Worm (Caenorhabditis elegans): ENCODE results near the gene gei-8.

gei-8 gene

ce11 chrIII:8085355-8085754 lies 35.7 kb downstream of the gei-8 start, which contains the start of the genes K06H7.7 and grp-1:
Gene K06H7.7, minus strand, starts transcription at chrIII:8085475.
Gene grp-1, plus strand, starts transcription at chrIII:8085705.
- TF ChIP-seq lsy-2 (tag; optimal IDR thresholded peaks at IDR 0.05) (peak; percentile 96 to 99), C34F6.9 (tag; optimal IDR thresholded peaks at IDR 0.05) (peak; percentile 84), elt-3 (tag; optimal IDR thresholded peaks at IDR 0.05) (no peak), zag-1 (tag; optimal IDR thresholded peaks at IDR 0.05) (peak; percentile 11), ztf-4 (tag; optimal IDR thresholded peaks at IDR 0.05) (no peak), alr-1 (tag; optimal IDR thresholded peaks at IDR 0.05) (no peak), nhr-12 (tag; optimal IDR thresholded peaks at IDR 0.05) (no peak), ztf-11 (tag; optimal IDR thresholded peaks at IDR 0.05) (no peak), dmd-4 (tag; optimal IDR thresholded peaks at IDR 0.05) (no peak), mab-5 (tag; optimal IDR thresholded peaks at IDR 0.05) (no peak), nhr-25 (tag; optimal IDR thresholded peaks at IDR 0.05) (peak; percentile 46), ztf-1 (GFP tag; conservative IDR thresholded peaks at IDR 0.05) (no peak), unc-55 (GFP tag; optimal IDR thresholded peaks at IDR 0.05) (peak; percentile 87), ZK546.5 (tag; optimal IDR thresholded peaks at IDR 0.05) (no peak), nhr-21 (tag; optimal IDR thresholded peaks at IDR 0.05) (peak; percentile 13), unc-39 (tag; optimal IDR thresholded peaks at IDR 0.05) (no peak), sem-4 (tag; optimal IDR thresholded peaks at IDR 0.05) (no peak), ceh-16 (tag; optimal IDR thresholded peaks at IDR 0.05) (no peak), R02D3.7 (tag; optimal IDR thresholded peaks at IDR 0.05) (no peak), sma-9 (GFP tag; optimal IDR thresholded peaks at IDR 0.05) (peak; percentile 45), sma-9 (tag; optimal IDR thresholded peaks at IDR 0.05) (no peak), nhr-77 (tag; optimal IDR thresholded peaks at IDR 0.05) (no peak), nhr-129 (tag; optimal IDR thresholded peaks at IDR 0.05) (peak; percentile 63), mdl-1 (tag; optimal IDR thresholded peaks at IDR 0.05) (no peak), gmeb-1 (tag; optimal IDR thresholded peaks at IDR 0.05) (peak; percentile 74), lin-11 (tag; optimal IDR thresholded peaks at IDR 0.05) (no peak), mbf-1 (tag; optimal IDR thresholded peaks at IDR 0.05) (no peak), crh-2 (tag; optimal IDR thresholded peaks at IDR 0.05) (peak; percentile 35), ama-1 (optimal IDR thresholded peaks at IDR 0.05) (no peak), peb-1 (tag; optimal IDR thresholded peaks at IDR 0.05) (no peak), fos-1 (tag; optimal IDR thresholded peaks at IDR 0.05) (peak; percentile 27), nhr-10 (tag; optimal IDR thresholded peaks at IDR 0.05) (no peak), blmp-1 (tag; optimal IDR thresholded peaks at IDR 0.05; ENCODE audit: insufficient read depth) (no peak), sma-3 (GFP tag; optimal IDR thresholded peaks at IDR 0.05) (peak; percentile 37), lin-39 (tag; optimal IDR thresholded peaks at IDR 0.05) (no peak), snpc-4 (tag; optimal IDR thresholded peaks at IDR 0.05) (peak; percentile 16)

- no peak for TF ChIP-seq elt-1 (tag; optimal IDR thresholded peaks at IDR 0.05)
These were observed 40.8 kb downstream of the gei-8 start, which contains the start of the genes dcr-1 and apc-2 for ce11 chrIII:8080165-8080738. Gene dcr-1, minus strand, starts transcription at chrIII:8080281. Gene apc-2, plus strand, starts transcription at chrIII:8080629.

ce11 chrIII:8077180-8077579 lies 43.9 kb downstream of the gei-8 start:
- TF ChIP-seq mbf-1 (tag; optimal IDR thresholded peaks at IDR 0.05), result no peak
- no peak for TF ChIP-seq lsy-2 (tag; optimal IDR thresholded peaks at IDR 0.05)
- TF ChIP-seq lin-13 (GFP tag; optimal IDR thresholded peaks at IDR 0.05), result no peak
- no peak for TF ChIP-seq nhr-21 (tag; optimal IDR thresholded peaks at IDR 0.05)
- no peak for TF ChIP-seq unc-55 (GFP tag; optimal IDR thresholded peaks at IDR 0.05)
- TF ChIP-seq elt-1 (tag; optimal IDR thresholded peaks at IDR 0.05), result no peak
- TF ChIP-seq unc-39 (tag; optimal IDR thresholded peaks at IDR 0.05), result no peak
- no peak for TF ChIP-seq elt-3 (tag; optimal IDR thresholded peaks at IDR 0.05)
- no peak for TF ChIP-seq R02D3.7 (tag; optimal IDR thresholded peaks at IDR 0.05)
- TF ChIP-seq nhr-11 (tag; optimal IDR thresholded peaks at IDR 0.05), result no peak
- no peak for TF ChIP-seq nhr-129 (tag; optimal IDR thresholded peaks at IDR 0.05)
- TF ChIP-seq mab-5 (tag; optimal IDR thresholded peaks at IDR 0.05), result no peak
- no peak for TF ChIP-seq sem-4 (tag; optimal IDR thresholded peaks at IDR 0.05)
- TF ChIP-seq unc-62 (GFP tag; optimal IDR thresholded peaks at IDR 0.05), result no peak
- TF ChIP-seq skn-1 (tag; optimal IDR thresholded peaks at IDR 0.05), result no peak
- no peak for TF ChIP-seq mdl-1 (tag; optimal IDR thresholded peaks at IDR 0.05)
- TF ChIP-seq nhr-25 (tag; optimal IDR thresholded peaks at IDR 0.05), result no peak
- no peak for TF ChIP-seq crh-2 (tag; optimal IDR thresholded peaks at IDR 0.05)
